Worm (Caenorhabditis elegans) whole organism, midembryonic: ENCODE measurements around the gene mrps-17.

Experiments used
- T22C8.4 ChIP-seq: fragments of 200-800 bp; sonication (Bioruptor generic); IDR thresholded peaks from 2 replicates; pipeline ENCODE4 v1.3.6; 2022; ENCODE audit warnings: missing genetic modification characterization, missing compliant biosample characterization
- med-1 ChIP-seq: sonication (generic microtip); optimal IDR thresholded peaks from 2 replicates; lab custom pipeline; 2017; ENCODE audit warnings: missing genetic modification characterization, mild to moderate bottlenecking, missing compliant biosample characterization, antibody characterized with exemption, missing genetic modification reagents; ENCODE audit not compliant: insufficient read depth
- ref-1 ChIP-seq: fragments of 200-800 bp; sonication (Bioruptor generic); conservative IDR thresholded peaks from 2 replicates; pipeline ENCODE4 v1.3.6; 2022; ENCODE audit warnings: missing genetic modification reagents, missing genetic modification characterization, missing compliant biosample characterization
- ztf-23 ChIP-seq: fragments of 200-800 bp; sonication (Bioruptor generic); IDR thresholded peaks from 2 replicates; pipeline ENCODE4 v1.3.6; 2022; ENCODE audit warnings: missing genetic modification reagents, missing genetic modification characterization, missing compliant biosample characterization

- no peak for TF ChIP-seq ref-1
- no peak for TF ChIP-seq T22C8.4
- no peak for TF ChIP-seq ztf-23 (GFP tag; lab: Robert Waterston, UW)
- no peak for TF ChIP-seq med-1 (GFP tag; lab: Kevin White, UChicago)
These were observed 8.3 kb upstream of the mrps-17 start for ce11 chrIII:6439854-6440253.
